Worm (Caenorhabditis elegans) whole organism, early embryonic: ENCODE measurements around the gene B0035.22.

Experiments
- B0310.2 ChIP-seq: sonication (generic microtip); optimal IDR thresholded peaks from 2 replicates; lab custom pipeline; 2016; ENCODE audit warnings: mild to moderate bottlenecking, missing genetic modification characterization, missing compliant biosample characterization
- F13C5.2 ChIP-seq: sonication (generic microtip); optimal IDR thresholded peaks from 2 replicates; lab custom pipeline; 2017; ENCODE audit warnings: mild to moderate bottlenecking, missing genetic modification characterization, inconsistent platforms, missing compliant biosample characterization
- aly-1 ChIP-seq: sonication (generic microtip); optimal IDR thresholded peaks from 2 replicates; lab custom pipeline; 2016; ENCODE audit warnings: missing genetic modification characterization, missing compliant biosample characterization
- ama-1 ChIP-seq: fragments of 150-350 bp; optimal IDR thresholded peaks from 2 replicates; lab custom pipeline; 2014
- ceh-13 ChIP-seq: fragments of 200-800 bp; sonication (Bioruptor generic); optimal IDR thresholded peaks from 2 replicates; lab custom pipeline; 2018; ENCODE audit warnings: mild to moderate bottlenecking, missing genetic modification characterization, missing compliant biosample characterization
- ceh-36 ChIP-seq: sonication (generic microtip); optimal IDR thresholded peaks from 2 replicates; lab custom pipeline; 2016; ENCODE audit warnings: missing genetic modification characterization, inconsistent platforms, missing compliant biosample characterization
- ets-7 ChIP-seq: sonication (generic microtip); optimal IDR thresholded peaks from 2 replicates; lab custom pipeline; 2016; ENCODE audit warnings: missing genotype, missing genetic modification characterization, missing compliant biosample characterization
- flt-1 ChIP-seq: fragments of 200-800 bp; sonication (Bioruptor generic); IDR thresholded peaks from 2 replicates; pipeline ENCODE4 v1.3.6; 2022; ENCODE audit warnings: missing genetic modification characterization, missing compliant biosample characterization
- hmbx-1 ChIP-seq: sonication (generic microtip); optimal IDR thresholded peaks from 2 replicates; lab custom pipeline; 2016; ENCODE audit warnings: mild to moderate bottlenecking, missing genetic modification characterization, missing compliant biosample characterization
- hmg-4 ChIP-seq: fragments of 200-800 bp; sonication (Bioruptor generic); optimal IDR thresholded peaks from 2 replicates; lab custom pipeline; 2018; ENCODE audit warnings: mild to moderate bottlenecking, missing genetic modification characterization, missing compliant biosample characterization
- hnd-1 ChIP-seq: sonication (generic microtip); optimal IDR thresholded peaks from 2 replicates; lab custom pipeline; 2016; ENCODE audit warnings: missing genetic modification characterization, missing compliant biosample characterization
- pes-1 ChIP-seq: fragments of 200-800 bp; sonication (Bioruptor generic); IDR thresholded peaks from 2 replicates; pipeline ENCODE4 v1.3.6; 2022; ENCODE audit warnings: missing genetic modification reagents, missing genetic modification characterization, missing compliant biosample characterization
- scrt-1 ChIP-seq: fragments of 200-800 bp; sonication (Bioruptor generic); IDR thresholded peaks from 2 replicates; pipeline ENCODE4 v1.3.6; 2022; ENCODE audit warnings: missing genetic modification characterization, missing compliant biosample characterization
- sea-1 ChIP-seq: fragments of 200-800 bp; sonication (Bioruptor generic); conservative IDR thresholded peaks from 2 replicates; pipeline ENCODE4 v1.3.6; 2022; ENCODE audit warnings: missing genetic modification characterization, missing compliant biosample characterization
- tbx-11 ChIP-seq: fragments of 200-800 bp; sonication (Bioruptor generic); IDR thresholded peaks from 2 replicates; pipeline ENCODE4 v1.3.6; 2022; ENCODE audit warnings: missing genetic modification characterization, missing compliant biosample characterization
- tbx-37 ChIP-seq: fragments of 200-800 bp; sonication (Bioruptor generic); conservative IDR thresholded peaks from 2 replicates; pipeline ENCODE4 v1.3.6; 2022; ENCODE audit warnings: missing genetic modification reagents, missing genetic modification characterization, missing compliant biosample characterization
- tra-4 ChIP-seq: sonication (generic microtip); optimal IDR thresholded peaks from 2 replicates; lab custom pipeline; 2017; ENCODE audit warnings: missing genetic modification characterization, missing compliant biosample characterization

Gene B0035.22

ce11 chrIV:11349747-11350146, 34.8 kb downstream of the B0035.22 start:
- TF ChIP-seq ama-1 (lab: Kevin White, UChicago) = no peak
- no peak for TF ChIP-seq sea-1
- TF ChIP-seq aly-1 (tag; lab: Kevin White, UChicago) = no peak
- no peak for TF ChIP-seq flt-1 (GFP tag; lab: Robert Waterston, UW)
- no peak for TF ChIP-seq hmbx-1 (tag; lab: Kevin White, UChicago)
- no peak for TF ChIP-seq tbx-37 (GFP tag; lab: Robert Waterston, UW)
- no peak for TF ChIP-seq B0310.2 (tag; lab: Kevin White, UChicago)
- TF ChIP-seq tra-4 (tag; lab: Kevin White, UChicago) = no peak
- TF ChIP-seq scrt-1 (GFP tag; lab: Robert Waterston, UW) = no peak
- no peak for TF ChIP-seq ets-7 (tag; lab: Kevin White, UChicago)

ce11 chrIV:11350809-11351208, 35.9 kb downstream of the B0035.22 start:
- TF ChIP-seq hmbx-1 (tag; lab: Kevin White, UChicago) = no peak
- TF ChIP-seq sea-1 = no peak
- no peak for TF ChIP-seq tbx-37 (GFP tag; lab: Robert Waterston, UW)
- no peak for TF ChIP-seq pes-1
- no peak for TF ChIP-seq ceh-13 (GFP tag; lab: Kevin White, UChicago)

- no peak for TF ChIP-seq ceh-36 (tag; lab: Kevin White, UChicago)
- TF ChIP-seq hnd-1 (tag; lab: Kevin White, UChicago) = no peak
- no peak for TF ChIP-seq sea-1
- no peak for TF ChIP-seq hmbx-1 (tag; lab: Kevin White, UChicago)
- no peak for TF ChIP-seq hmg-4 (GFP tag; lab: Kevin White, UChicago)
- TF ChIP-seq scrt-1 (GFP tag; lab: Robert Waterston, UW) = no peak
- TF ChIP-seq pes-1 = no peak
- no peak for TF ChIP-seq ets-7 (tag; lab: Kevin White, UChicago)
- no peak for TF ChIP-seq flt-1 (GFP tag; lab: Robert Waterston, UW)
- no peak for TF ChIP-seq F13C5.2
- TF ChIP-seq aly-1 (tag; lab: Kevin White, UChicago) = no peak
- no peak for TF ChIP-seq ama-1 (lab: Kevin White, UChicago)
- no peak for TF ChIP-seq tra-4 (tag; lab: Kevin White, UChicago)
- TF ChIP-seq ceh-13 (GFP tag; lab: Kevin White, UChicago) = no peak
- TF ChIP-seq tbx-37 (GFP tag; lab: Robert Waterston, UW) = no peak
- TF ChIP-seq tbx-11 (GFP tag; lab: Robert Waterston, UW) = no peak
- TF ChIP-seq B0310.2 (tag; lab: Kevin White, UChicago) = no peak
Measured at ce11 chrIV:11351563-11351962, 36.6 kb downstream of the B0035.22 start.

- TF ChIP-seq F13C5.2 = no peak
- TF ChIP-seq tbx-37 (GFP tag; lab: Robert Waterston, UW) = no peak
- no peak for TF ChIP-seq hmg-4 (GFP tag; lab: Kevin White, UChicago)
- TF ChIP-seq B0310.2 (tag; lab: Kevin White, UChicago) = no peak
- no peak for TF ChIP-seq ceh-36 (tag; lab: Kevin White, UChicago)
- no peak for TF ChIP-seq pes-1
- no peak for TF ChIP-seq tra-4 (tag; lab: Kevin White, UChicago)
- no peak for TF ChIP-seq tbx-11 (GFP tag; lab: Robert Waterston, UW)
- TF ChIP-seq ama-1 (lab: Kevin White, UChicago) = no peak
- no peak for TF ChIP-seq ceh-13 (GFP tag; lab: Kevin White, UChicago)
- no peak for TF ChIP-seq sea-1
- TF ChIP-seq aly-1 (tag; lab: Kevin White, UChicago) = no peak
Measured at ce11 chrIV:11352768-11353167, 37.8 kb downstream of the B0035.22 start.

ce11 chrIV:11353946-11354458, 39.0 kb downstream of the B0035.22 start, which contains the start of gene T01G1.2:
TSS of gene T01G1.2 (plus strand) at chrIV:11354408.
- TF ChIP-seq hmg-4 (GFP tag; lab: Kevin White, UChicago) (no peak), tbx-37 (GFP tag; lab: Robert Waterston, UW) (no peak), ceh-36 (tag; lab: Kevin White, UChicago) (no peak), ama-1 (lab: Kevin White, UChicago) (no peak), tbx-11 (GFP tag; lab: Robert Waterston, UW) (no peak), B0310.2 (tag; lab: Kevin White, UChicago) (no peak), pes-1 (no peak), ceh-13 (GFP tag; lab: Kevin White, UChicago) (no peak), tra-4 (tag; lab: Kevin White, UChicago) (no peak), ets-7 (tag; lab: Kevin White, UChicago) (no peak), F13C5.2 (no peak), sea-1 (no peak), hmbx-1 (tag; lab: Kevin White, UChicago) (no peak)

ce11 chrIV:11359769-11360168, 44.8 kb downstream of the B0035.22 start, which contains the start of gene klp-12:
TSS of gene klp-12 (minus strand) at chrIV:11359869.
- TF ChIP-seq ceh-36 (tag; lab: Kevin White, UChicago) (no peak), tra-4 (tag; lab: Kevin White, UChicago) (no peak), pes-1 (no peak)

ce11 chrIV:11361409-11361808, 46.5 kb downstream of the B0035.22 start, which contains the start of gene T01G1.4:
TSS of gene T01G1.4 (minus strand) at chrIV:11361509.
- TF ChIP-seq hnd-1 (tag; lab: Kevin White, UChicago) (no peak), scrt-1 (GFP tag; lab: Robert Waterston, UW) (no peak)
